5 fruit fly cellular contexts compared by ENCODE assay signal in the genomic region with DNA sequence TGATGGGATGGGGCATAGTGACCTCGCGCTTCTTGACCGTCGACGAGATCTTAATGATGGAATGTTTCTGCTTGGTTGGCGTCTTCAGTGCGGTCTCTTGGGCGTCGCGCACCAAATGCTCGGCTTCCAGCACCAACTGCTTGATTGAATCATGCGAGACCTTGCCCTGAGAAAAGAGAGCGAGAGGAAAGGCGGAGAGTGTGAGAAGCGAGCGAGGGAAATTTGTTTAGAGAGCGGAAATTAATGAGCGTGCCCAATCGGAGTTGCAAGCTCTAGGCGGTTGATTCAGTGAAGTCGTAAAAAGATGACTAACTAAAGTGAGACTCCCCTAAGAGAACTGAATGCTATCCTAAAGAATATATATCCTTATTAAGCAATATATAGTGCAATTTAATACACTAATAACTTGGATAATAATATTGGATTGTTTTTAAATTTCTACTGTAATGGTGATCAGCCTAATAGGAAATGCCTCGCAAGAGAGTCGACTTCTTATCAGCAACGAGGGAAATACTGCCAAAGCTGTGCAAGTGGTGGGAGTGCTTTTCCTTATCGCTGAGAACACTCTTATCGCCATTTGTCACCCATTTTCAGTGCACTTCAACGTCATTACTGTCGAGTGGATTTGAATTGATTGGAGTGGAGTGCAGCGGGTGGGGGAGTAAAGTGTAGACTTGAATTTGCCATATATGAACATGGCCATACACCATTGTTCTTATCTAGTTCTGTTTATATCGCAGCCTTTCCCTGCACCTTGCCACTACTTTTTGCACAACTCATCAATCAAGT.
A peak's percentile ranks its signal among the peaks of the same experiment; 100 is the strongest.
TF ChIP-seq lines count a peak whose summit lies in the region.

No protein-coding gene starts in this region.

- TF ChIP-seq CTCF in whole organism, embryonic (GFP tag; optimal IDR thresholded peaks at IDR 0.05; lab: Kevin White, UChicago) = no peak

TF ChIP-seq in whole organism, adult, 20 proteins besides CTCF, POLR2A, EP300 and RAD21:
- no peak for TF ChIP-seq Crg-1 (GFP tag; optimal IDR thresholded peaks at IDR 0.05; lab: Kevin White, UChicago)
- TF ChIP-seq CG7101 (tag; optimal IDR thresholded peaks at IDR 0.05; lab: Kevin White, UChicago) = peak; percentile 16
- TF ChIP-seq toe (GFP tag; optimal IDR thresholded peaks at IDR 0.05; lab: Kevin White, UChicago) = no peak
- peak; percentile 3 for TF ChIP-seq Mnt (GFP tag; optimal IDR thresholded peaks at IDR 0.05; lab: Kevin White, UChicago)
- peak; percentile 84 for TF ChIP-seq kay (GFP tag; lab: Kevin White, UChicago; ENCODE audit: borderline replicate concordance)
- no peak for TF ChIP-seq CG12768 (GFP tag; optimal IDR thresholded peaks at IDR 0.05; lab: Kevin White, UChicago)
- no peak for TF ChIP-seq CG11617 (GFP tag; optimal IDR thresholded peaks at IDR 0.05; lab: Kevin White, UChicago)
- no peak for TF ChIP-seq bab1 (GFP tag; optimal IDR thresholded peaks at IDR 0.05; lab: Kevin White, UChicago)
- TF ChIP-seq ovo (GFP tag; optimal IDR thresholded peaks at IDR 0.05; lab: Kevin White, UChicago) = no peak
- no peak for TF ChIP-seq CG14711 (tag; optimal IDR thresholded peaks at IDR 0.05; lab: Kevin White, UChicago)
- TF ChIP-seq tj (GFP tag; optimal IDR thresholded peaks at IDR 0.05; lab: Kevin White, UChicago) = no peak
- no peak for TF ChIP-seq Clk (GFP tag; optimal IDR thresholded peaks at IDR 0.05; lab: Kevin White, UChicago)
- TF ChIP-seq cic (GFP tag; optimal IDR thresholded peaks at IDR 0.05; lab: Kevin White, UChicago) = peak; percentile 81
- no peak for TF ChIP-seq CG7045 (GFP tag; optimal IDR thresholded peaks at IDR 0.05; lab: Kevin White, UChicago)

TF ChIP-seq in whole organism, embryonic, 481 proteins besides CTCF, POLR2A, EP300 and RAD21 (continues in another document):
- TF ChIP-seq gsb-n (tag; optimal IDR thresholded peaks at IDR 0.05; lab: Kevin White, UChicago) (peak; percentile 4), Trl (optimal IDR thresholded peaks at IDR 0.05; lab: Kevin White, UChicago) (peak; percentile 41 to 66), Trl (GFP tag; optimal IDR thresholded peaks at IDR 0.05; lab: Kevin White, UChicago) (no peak), zen2 (GFP tag; IDR thresholded peaks at IDR 0.05; lab: Robert Waterston, UW; ENCODE audit: partially characterized antibody) (0 out of 3 replicates have a peak, but pooled peaks have one; percentile 10), twi (tag; optimal IDR thresholded peaks at IDR 0.05; lab: Kevin White, UChicago) (no peak), lab (GFP tag; optimal IDR thresholded peaks at IDR 0.05; lab: Kevin White, UChicago) (peak; percentile 35), vnd (GFP tag; IDR thresholded peaks at IDR 0.05; lab: Robert Waterston, UW; ENCODE audit: partially characterized antibody) (peak; percentile 56; the same call in 2 of the 3 replicates), CG6683 (GFP tag; optimal IDR thresholded peaks at IDR 0.05; lab: Kevin White, UChicago) (no peak), gfzf (GFP tag; optimal IDR thresholded peaks at IDR 0.05; lab: Kevin White, UChicago) (no peak), grau (tag; optimal IDR thresholded peaks at IDR 0.05; lab: Kevin White, UChicago) (peak; percentile 42), chinmo (GFP tag; IDR thresholded peaks at IDR 0.05; lab: Robert Waterston, UW; ENCODE audit: partially characterized antibody) (peak; percentile 70; the same call in 1 of the 4 replicates), grn (GFP tag; optimal IDR thresholded peaks at IDR 0.05; lab: Kevin White, UChicago) (peak; percentile 39), exex (tag; optimal IDR thresholded peaks at IDR 0.05; lab: Kevin White, UChicago) (peak; percentile 54), nerfin-1 (tag; optimal IDR thresholded peaks at IDR 0.05; lab: Kevin White, UChicago) (no peak), Drgx (GFP tag; IDR thresholded peaks at IDR 0.05; lab: Robert Waterston, UW) (0 out of 2 replicates have a peak, but pooled peaks have one; percentile 22)

TF ChIP-seq in whole organism, prepupa, 60 proteins besides CTCF, POLR2A, EP300 and RAD21 (continues in another document):
- TF ChIP-seq svp (GFP tag; lab: Kevin White, UChicago) (peak; percentile 74), CG6792 (GFP tag; optimal IDR thresholded peaks at IDR 0.05; lab: Kevin White, UChicago) (no peak), vri (GFP tag; optimal IDR thresholded peaks at IDR 0.05; lab: Kevin White, UChicago) (peak; percentile 11), achi (GFP tag; optimal IDR thresholded peaks at IDR 0.05; lab: Kevin White, UChicago) (no peak), Hr38 (GFP tag; optimal IDR thresholded peaks at IDR 0.05; lab: Kevin White, UChicago) (no peak), topi (GFP tag; optimal IDR thresholded peaks at IDR 0.05; lab: Kevin White, UChicago) (no peak), eg (GFP tag; IDR thresholded peaks at IDR 0.05; lab: Robert Waterston, UW) (0 out of 3 replicates have a peak, but pooled peaks have one; percentile 34), Met (GFP tag; optimal IDR thresholded peaks at IDR 0.05; lab: Kevin White, UChicago) (no peak), ss (GFP tag; optimal IDR thresholded peaks at IDR 0.05; lab: Kevin White, UChicago) (peak in 1 of 2 experiments; percentile 7), Eip78C (GFP tag; lab: Kevin White, UChicago) (peak; percentile 76), Eip75B (GFP tag; optimal IDR thresholded peaks at IDR 0.05; lab: Kevin White, UChicago) (no peak), CG32006 (GFP tag; optimal IDR thresholded peaks at IDR 0.05; lab: Kevin White, UChicago) (peak; percentile 1), esn (GFP tag; optimal IDR thresholded peaks at IDR 0.05; lab: Kevin White, UChicago) (no peak), Sox102F (GFP tag; optimal IDR thresholded peaks at IDR 0.05; lab: Kevin White, UChicago) (peak; percentile 26), CG6854 (GFP tag; optimal IDR thresholded peaks at IDR 0.05; lab: Kevin White, UChicago) (no peak), Sox15 (GFP tag; optimal IDR thresholded peaks at IDR 0.05; lab: Kevin White, UChicago) (no peak), CG15336 (GFP tag; IDR thresholded peaks at IDR 0.05; lab: Robert Waterston, UW) (peak; percentile 29; the same call in 1 of the 2 replicates), CG3032 (tag; optimal IDR thresholded peaks at IDR 0.05; lab: Kevin White, UChicago) (no peak)

TF ChIP-seq in whole organism, pupa, 21 proteins besides CTCF, POLR2A, EP300 and RAD21:
- TF ChIP-seq CG14655 (GFP tag; optimal IDR thresholded peaks at IDR 0.05; lab: Kevin White, UChicago) (peak; percentile 1), rn (GFP tag; IDR thresholded peaks at IDR 0.05; lab: Robert Waterston, UW) (no peak), CG13204 (GFP tag; optimal IDR thresholded peaks at IDR 0.05; lab: Kevin White, UChicago) (no peak), fd96Ca (GFP tag; IDR thresholded peaks at IDR 0.05; lab: Robert Waterston, UW) (no peak), CG4496 (GFP tag; IDR thresholded peaks at IDR 0.05; lab: Robert Waterston, UW) (0 out of 3 replicates have a peak, but pooled peaks have one; percentile 38), D1 (tag; optimal IDR thresholded peaks at IDR 0.05; lab: Kevin White, UChicago) (no peak), EcR (GFP tag; optimal IDR thresholded peaks at IDR 0.05; lab: Kevin White, UChicago) (no peak), CG15710 (tag; optimal IDR thresholded peaks at IDR 0.05; lab: Kevin White, UChicago) (no peak), Pif1B (GFP tag; optimal IDR thresholded peaks at IDR 0.05; lab: Kevin White, UChicago) (no peak), Pif1A (GFP tag; optimal IDR thresholded peaks at IDR 0.05; lab: Kevin White, UChicago) (peak; percentile 18), gl (tag; optimal IDR thresholded peaks at IDR 0.05; lab: Kevin White, UChicago) (peak; percentile 7), CG8159 (tag; optimal IDR thresholded peaks at IDR 0.05; lab: Kevin White, UChicago) (no peak), CG8301 (tag; optimal IDR thresholded peaks at IDR 0.05; lab: Kevin White, UChicago) (peak; percentile 3)

TF ChIP-seq in whole organism, wandering third instar larva, 38 proteins besides CTCF, POLR2A, EP300 and RAD21 (continues in another document):
- no peak for TF ChIP-seq usp (GFP tag; optimal IDR thresholded peaks at IDR 0.05; lab: Kevin White, UChicago)
- TF ChIP-seq ey (GFP tag; optimal IDR thresholded peaks at IDR 0.05; lab: Kevin White, UChicago) = peak; percentile 5
- no peak for TF ChIP-seq Rel (GFP tag; optimal IDR thresholded peaks at IDR 0.05; lab: Kevin White, UChicago)
- TF ChIP-seq Rel (tag; optimal IDR thresholded peaks at IDR 0.05; lab: Kevin White, UChicago) = no peak
- no peak for TF ChIP-seq GATAd (GFP tag; optimal IDR thresholded peaks at IDR 0.05; lab: Kevin White, UChicago)
- no peak for TF ChIP-seq Dfd (GFP tag; optimal IDR thresholded peaks at IDR 0.05; lab: Kevin White, UChicago)
- no peak for TF ChIP-seq psq (GFP tag; optimal IDR thresholded peaks at IDR 0.05; lab: Kevin White, UChicago)
- peak; percentile 53 for TF ChIP-seq Dif (GFP tag; optimal IDR thresholded peaks at IDR 0.05; lab: Kevin White, UChicago; ENCODE audit: partially characterized antibody)
- no peak for TF ChIP-seq pan (optimal IDR thresholded peaks at IDR 0.05; lab: Kevin White, UChicago)
- TF ChIP-seq woc (GFP tag; optimal IDR thresholded peaks at IDR 0.05; lab: Kevin White, UChicago) = no peak
- no peak for TF ChIP-seq OdsH (GFP tag; optimal IDR thresholded peaks at IDR 0.05; lab: Kevin White, UChicago)
- TF ChIP-seq Hr78 (GFP tag; optimal IDR thresholded peaks at IDR 0.05; lab: Kevin White, UChicago) = no peak
- TF ChIP-seq Hr83 (GFP tag; optimal IDR thresholded peaks at IDR 0.05; lab: Kevin White, UChicago; ENCODE audit: poor library complexity, severe bottlenecking) = no peak
- TF ChIP-seq CrebA (GFP tag; optimal IDR thresholded peaks at IDR 0.05; lab: Kevin White, UChicago; ENCODE audit: borderline replicate concordance) = no peak
- peak in 1 of 2 experiments; percentile 45 for TF ChIP-seq dl (GFP tag; optimal IDR thresholded peaks at IDR 0.05; lab: Kevin White, UChicago; ENCODE audit: insufficient read depth in 1 of 2, partially characterized antibody in 2 of 2)
- TF ChIP-seq dmrt93B (GFP tag; optimal IDR thresholded peaks at IDR 0.05; lab: Kevin White, UChicago) = no peak
- TF ChIP-seq dsf (GFP tag; optimal IDR thresholded peaks at IDR 0.05; lab: Kevin White, UChicago; ENCODE audit: borderline replicate concordance) = no peak
- no peak for TF ChIP-seq sage (GFP tag; optimal IDR thresholded peaks at IDR 0.05; lab: Kevin White, UChicago)
- no peak for TF ChIP-seq lola (GFP tag; optimal IDR thresholded peaks at IDR 0.05; lab: Kevin White, UChicago)
- no peak for TF ChIP-seq CG32264 (GFP tag; optimal IDR thresholded peaks at IDR 0.05; lab: Kevin White, UChicago)
- no peak for TF ChIP-seq sv (GFP tag; optimal IDR thresholded peaks at IDR 0.05; lab: Kevin White, UChicago)
- no peak for TF ChIP-seq jim (GFP tag; optimal IDR thresholded peaks at IDR 0.05; lab: Kevin White, UChicago)
- TF ChIP-seq Jra (GFP tag; optimal IDR thresholded peaks at IDR 0.05; lab: Kevin White, UChicago) = peak; percentile 36
- no peak for TF ChIP-seq tai (GFP tag; optimal IDR thresholded peaks at IDR 0.05; lab: Kevin White, UChicago)
- TF ChIP-seq brk (GFP tag; optimal IDR thresholded peaks at IDR 0.05; lab: Kevin White, UChicago) = no peak
- TF ChIP-seq Sp1 (GFP tag; optimal IDR thresholded peaks at IDR 0.05; lab: Kevin White, UChicago) = no peak
- TF ChIP-seq rgr (GFP tag; optimal IDR thresholded peaks at IDR 0.05; lab: Kevin White, UChicago) = peak; percentile 41
